Worm (Caenorhabditis elegans) whole organism, L3 larva: ENCODE data around the gene alh-3.

Experiments
- ama-1 ChIP-seq: fragments of 150-350 bp; optimal IDR thresholded peaks from 2 replicates; lab custom pipeline; 2018
- ceh-28 ChIP-seq: fragments of 150-350 bp; optimal IDR thresholded peaks from 2 replicates; lab custom pipeline; 2014; ENCODE audit warnings: missing biosample characterization, missing genetic modification reagents, missing genetic modification characterization
- ceh-82 ChIP-seq: fragments of 150-350 bp; optimal IDR thresholded peaks from 2 replicates; lab custom pipeline; 2014; ENCODE audit warnings: missing biosample characterization, missing genetic modification characterization
- ceh-9 ChIP-seq: sonication (generic microtip); optimal IDR thresholded peaks from 2 replicates; lab custom pipeline; 2018; ENCODE audit warnings: missing biosample characterization, missing genetic modification characterization
- egl-5 ChIP-seq: fragments of 150-350 bp; optimal IDR thresholded peaks from 2 replicates; lab custom pipeline; 2017; ENCODE audit warnings: missing biosample characterization, missing genetic modification reagents, missing genetic modification characterization, inconsistent platforms
- elt-3 ChIP-seq, 3 experiments: fragments of 150-350 bp in 1 of 3; sonication (generic microtip) in 2 of 3; optimal IDR thresholded peaks; 2 replicates in 2 of 3; 4 replicates in 1 of 3; lab custom pipeline; 2014 to 2017; ENCODE audit warnings: missing biosample characterization in 3 of 3, missing genetic modification characterization in 3 of 3
- eor-1 ChIP-seq, 2 experiments: fragments of 150-350 bp; optimal IDR thresholded peaks; 2 replicates each; lab custom pipeline; 2014 to 2018; ENCODE audit warnings: missing biosample characterization in 2 of 2, missing genetic modification characterization in 2 of 2
- hmg-11 ChIP-seq: sonication (generic microtip); optimal IDR thresholded peaks from 2 replicates; lab custom pipeline; 2016; ENCODE audit warnings: missing genetic modification characterization, missing compliant biosample characterization
- jun-1 ChIP-seq: fragments of 150-350 bp; optimal IDR thresholded peaks from 2 replicates; lab custom pipeline; 2014; ENCODE audit warnings: missing biosample characterization, missing genetic modification reagents, missing genetic modification characterization
- nfya-1 ChIP-seq: sonication (generic microtip); optimal IDR thresholded peaks from 2 replicates; lab custom pipeline; 2017; ENCODE audit warnings: missing genetic modification characterization, mild to moderate bottlenecking, missing compliant biosample characterization, antibody characterized with exemption, moderate library complexity; ENCODE audit not compliant: insufficient read depth
- nhr-11 ChIP-seq: fragments of 150-350 bp; optimal IDR thresholded peaks from 2 replicates; lab custom pipeline; 2014; ENCODE audit warnings: missing biosample characterization, missing genetic modification characterization
- nhr-23 ChIP-seq: fragments of 150-350 bp; optimal IDR thresholded peaks from 2 replicates; lab custom pipeline; 2014; ENCODE audit warnings: missing biosample characterization, missing genetic modification reagents, missing genetic modification characterization
- nhr-237 ChIP-seq: fragments of 150-350 bp; optimal IDR thresholded peaks from 2 replicates; lab custom pipeline; 2014; ENCODE audit warnings: missing biosample characterization, missing genetic modification characterization
- nhr-25 ChIP-seq: sonication (generic microtip); optimal IDR thresholded peaks from 2 replicates; lab custom pipeline; 2017; ENCODE audit warnings: missing biosample characterization, missing genetic modification characterization
- nhr-28 ChIP-seq: fragments of 150-350 bp; optimal IDR thresholded peaks from 2 replicates; lab custom pipeline; 2014; ENCODE audit warnings: missing biosample characterization, missing genetic modification characterization
- nhr-43 ChIP-seq: sonication (generic microtip); optimal IDR thresholded peaks from 2 replicates; lab custom pipeline; 2016; ENCODE audit warnings: mild to moderate bottlenecking, missing genetic modification characterization, missing compliant biosample characterization; ENCODE audit not compliant: poor library complexity, severe bottlenecking
- nhr-67 ChIP-seq: fragments of 150-350 bp; optimal IDR thresholded peaks from 2 replicates; lab custom pipeline; 2014; ENCODE audit warnings: missing biosample characterization, missing genetic modification characterization
- nhr-76 ChIP-seq: fragments of 150-350 bp; sonication (generic microtip); optimal IDR thresholded peaks from 5 replicates; lab custom pipeline; 2014; ENCODE audit warnings: missing biosample characterization, missing genetic modification characterization
- nhr-77 ChIP-seq: fragments of 150-350 bp; optimal IDR thresholded peaks from 2 replicates; lab custom pipeline; 2014; ENCODE audit warnings: missing biosample characterization, missing genetic modification characterization
- pqm-1 ChIP-seq: fragments of 150-350 bp; optimal IDR thresholded peaks from 2 replicates; lab custom pipeline; 2017; ENCODE audit warnings: missing biosample characterization, missing genetic modification characterization, inconsistent platforms
- sea-2 ChIP-seq: fragments of 150-350 bp; sonication (generic microtip); optimal IDR thresholded peaks from 4 replicates; lab custom pipeline; 2014; ENCODE audit warnings: missing biosample characterization, missing genetic modification reagents, missing genetic modification characterization
- unc-62 ChIP-seq: fragments of 150-350 bp; sonication (generic microtip); optimal IDR thresholded peaks from 4 replicates; lab custom pipeline; 2014; ENCODE audit warnings: missing biosample characterization, missing genetic modification reagents, missing genetic modification characterization
- zag-1 ChIP-seq: fragments of 150-350 bp; optimal IDR thresholded peaks from 2 replicates; lab custom pipeline; 2014; ENCODE audit warnings: missing biosample characterization, missing genetic modification characterization
- ztf-4 ChIP-seq: fragments of 150-350 bp; optimal IDR thresholded peaks from 2 replicates; lab custom pipeline; 2014; ENCODE audit warnings: missing biosample characterization, missing genetic modification characterization

The alh-3 gene

DNA sequence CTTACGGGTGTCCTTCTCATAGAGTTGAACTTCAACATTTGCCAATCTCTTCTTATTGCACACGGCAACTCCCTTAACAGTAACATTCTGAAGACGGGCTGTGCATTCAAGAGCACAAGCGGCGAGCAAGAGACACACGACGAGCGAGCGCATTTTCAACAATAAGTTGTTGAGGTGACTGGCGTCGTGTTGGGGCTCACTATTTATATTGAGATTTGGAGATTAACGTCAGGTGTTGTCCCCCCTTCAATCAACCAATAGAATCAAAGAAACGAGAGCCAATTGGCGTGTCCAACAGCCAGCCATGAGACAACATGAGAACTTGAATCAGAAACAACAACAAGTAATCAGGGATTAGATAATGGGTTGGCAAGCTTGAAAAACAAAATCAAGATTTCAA is 41.6 kb downstream of the alh-3 start, which contains the start of gene ttr-16:
Gene ttr-16, minus strand, starts transcription at position 176 of the 400 bp plus-strand sequence.
- TF ChIP-seq nhr-28 (tag; lab: Kevin White, UChicago) (no peak), ceh-82 (tag; lab: Kevin White, UChicago) (no peak), ama-1 (peak; percentile 55), egl-5 (peak; percentile 63), elt-3 (tag; optimal IDR thresholded peaks at IDR 0.05; lab: Kevin White, UChicago) (no peak), nhr-11 (tag; lab: Kevin White, UChicago) (no peak), nfya-1 (peak; percentile 84)

DNA sequence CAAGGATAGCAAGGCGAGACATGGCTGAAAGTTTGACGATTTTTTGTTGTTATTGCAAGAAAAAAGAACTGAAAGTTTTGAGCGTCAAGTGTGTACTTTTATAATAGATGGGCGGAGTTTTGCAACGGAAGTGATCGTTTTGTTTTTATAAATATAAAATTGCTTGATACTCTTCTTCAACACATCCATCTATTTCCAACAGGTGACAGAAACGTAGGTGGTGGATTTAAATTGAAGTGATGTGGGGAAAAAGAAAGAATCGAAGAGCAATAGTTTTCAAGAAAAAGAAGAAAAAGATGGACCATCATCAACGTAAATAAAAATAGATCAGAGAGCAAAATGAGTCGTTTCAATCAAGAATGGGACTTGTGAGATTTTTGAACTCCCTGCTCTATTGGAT is 44.6 kb downstream of the alh-3 start, which contains the start of gene ttr-17:
Gene ttr-17, minus strand, starts transcription at position 24 of the 400 bp plus-strand sequence.
- no peak for TF ChIP-seq sea-2
- peak; percentile 4 for TF ChIP-seq nfya-1

DNA sequence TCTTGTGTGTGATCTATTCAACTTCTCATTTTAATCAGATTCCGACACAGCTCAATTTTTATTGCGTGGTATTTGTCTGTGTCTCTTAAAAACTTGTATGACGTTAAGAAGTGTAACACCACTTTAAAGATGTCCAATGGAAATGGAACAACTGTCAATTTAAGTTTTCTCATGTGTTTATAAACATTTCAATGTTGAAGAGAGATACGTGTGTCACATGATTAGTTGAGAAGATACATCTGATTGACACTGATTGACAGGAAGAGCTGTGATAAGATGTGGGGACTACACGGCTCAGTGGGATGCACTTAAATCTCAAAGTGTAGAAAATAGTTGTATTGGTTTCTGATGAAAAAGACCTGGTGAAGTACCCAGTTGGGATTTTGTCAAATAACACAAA is 45.9 kb downstream of the alh-3 start:
- TF ChIP-seq ceh-9: no peak
- no peak for TF ChIP-seq jun-1 (tag; lab: Kevin White, UChicago)
- TF ChIP-seq nhr-77: no peak
- peak; percentile 68 for TF ChIP-seq nhr-11 (tag; lab: Kevin White, UChicago)
- no peak for TF ChIP-seq ztf-4
- TF ChIP-seq eor-1 (tag; optimal IDR thresholded peaks at IDR 0.05; lab: Kevin White, UChicago): no peak
- TF ChIP-seq nhr-76 (tag; lab: Kevin White, UChicago): no peak
- TF ChIP-seq nhr-237 (tag; lab: Kevin White, UChicago): no peak
- TF ChIP-seq nhr-67 (tag; lab: Kevin White, UChicago): no peak
- peak; percentile 47 for TF ChIP-seq nfya-1
- TF ChIP-seq pqm-1 (tag; lab: Kevin White, UChicago): no peak
- no peak for TF ChIP-seq ceh-28 (tag; lab: Kevin White, UChicago)
- TF ChIP-seq unc-62 (GFP tag; lab: Kevin White, UChicago): peak; percentile 83
- TF ChIP-seq zag-1 (tag; lab: Kevin White, UChicago): no peak
- TF ChIP-seq hmg-11 (tag; lab: Kevin White, UChicago): no peak
- peak; percentile 40 for TF ChIP-seq egl-5
- TF ChIP-seq nhr-23 (tag; lab: Kevin White, UChicago): no peak
- TF ChIP-seq nhr-25: no peak
- TF ChIP-seq nhr-43 (tag; lab: Kevin White, UChicago): no peak

DNA sequence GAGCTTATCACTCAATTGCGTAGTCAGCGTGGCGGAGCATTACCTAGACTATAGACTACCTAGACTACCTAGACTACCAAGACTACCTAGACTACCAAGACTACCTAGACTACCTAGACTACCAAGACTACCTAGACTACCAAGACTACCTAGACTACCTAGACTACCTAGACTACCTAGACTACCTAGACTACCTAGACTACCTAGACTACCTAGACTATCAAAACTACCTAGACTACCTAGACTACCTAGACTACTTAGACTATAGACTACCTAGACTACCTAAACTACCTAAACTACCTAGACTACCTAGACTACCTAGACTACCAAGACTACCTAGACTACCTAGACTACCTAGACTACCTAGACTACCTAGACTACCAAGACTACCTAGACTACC is 48.5 kb downstream of the alh-3 start:
- TF ChIP-seq nhr-237 (tag; lab: Kevin White, UChicago) (peak; percentile 91), nhr-43 (tag; lab: Kevin White, UChicago) (peak; percentile 49)
